Fruit fly (Drosophila melanogaster): ENCODE measurements around the gene Srlp.
A peak's percentile ranks its signal among the peaks of the same experiment; 100 is the strongest.

Srlp gene

DNA sequence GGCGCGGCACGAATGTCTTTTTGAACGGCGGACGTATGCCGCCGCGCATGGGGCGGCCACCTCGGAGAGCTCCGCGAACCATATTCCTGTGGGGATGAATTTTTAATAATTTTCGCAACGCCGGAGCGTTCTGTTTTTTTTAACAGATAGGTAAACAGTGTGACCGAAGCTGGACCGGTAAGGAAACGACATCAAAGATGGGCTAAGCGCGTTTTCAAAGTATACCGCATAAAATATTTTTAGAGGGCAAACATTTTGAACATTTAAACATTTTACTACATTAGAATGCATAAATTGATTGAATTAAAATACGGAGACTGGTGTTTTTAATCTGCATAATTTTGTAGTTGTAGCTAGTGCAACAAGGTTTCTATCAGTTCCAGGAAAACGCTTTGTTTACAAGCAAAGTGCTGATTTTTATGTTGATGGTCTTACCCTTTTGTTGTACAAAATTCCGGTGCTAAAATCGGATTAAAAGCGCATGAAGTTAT lies 4.7 kb upstream of the Srlp start, which contains the start of the genes CG5641 and CG5245 (continued):
- TF ChIP-seq lov (optimal IDR thresholded peaks at IDR 0.05): no peak
- no peak for TF ChIP-seq lov (GFP tag; IDR thresholded peaks at IDR 0.05)
- TF ChIP-seq CG31388 (GFP tag; optimal IDR thresholded peaks at IDR 0.05): no peak
- no peak for TF ChIP-seq CG4404 (GFP tag; IDR thresholded peaks at IDR 0.05)
- TF ChIP-seq CG30020 (tag; optimal IDR thresholded peaks at IDR 0.05): peak; percentile 15
- TF ChIP-seq trem (tag; optimal IDR thresholded peaks at IDR 0.05): peak; percentile 51
- TF ChIP-seq CG14860 (GFP tag; IDR thresholded peaks at IDR 0.05; ENCODE audit: partially characterized antibody): no peak
- no peak for TF ChIP-seq zfh2 (GFP tag; optimal IDR thresholded peaks at IDR 0.05)
- peak; percentile 34 for TF ChIP-seq Sin3A (optimal IDR thresholded peaks at IDR 0.05)
- no peak for TF ChIP-seq usp (GFP tag; optimal IDR thresholded peaks at IDR 0.05)
- no peak for TF ChIP-seq cad (GFP tag; optimal IDR thresholded peaks at IDR 0.05)
- TF ChIP-seq Med (GFP tag): no peak
- TF ChIP-seq Ravus (GFP tag; IDR thresholded peaks at IDR 0.05): no peak
- no peak for TF ChIP-seq Hr51 (GFP tag; optimal IDR thresholded peaks at IDR 0.05)
- peak; percentile 22 for TF ChIP-seq CG12659 (GFP tag; optimal IDR thresholded peaks at IDR 0.05)
- peak; percentile 64 for TF ChIP-seq E2f2 (GFP tag; IDR thresholded peaks at IDR 0.05)
- TF ChIP-seq Chrac-16 (GFP tag; optimal IDR thresholded peaks at IDR 0.05): no peak
- no peak for TF ChIP-seq GATAe (GFP tag; conservative IDR thresholded peaks at IDR 0.05)
- TF ChIP-seq CG2129 (GFP tag; IDR thresholded peaks at IDR 0.05; ENCODE audit: partially characterized antibody): no peak
- TF ChIP-seq org-1 (GFP tag; optimal IDR thresholded peaks at IDR 0.05): no peak
- TF ChIP-seq CG1529 (GFP tag; optimal IDR thresholded peaks at IDR 0.05): no peak
- no peak for TF ChIP-seq ap (GFP tag; IDR thresholded peaks at IDR 0.05)
- peak; percentile 51 for TF ChIP-seq CG4617 (GFP tag; optimal IDR thresholded peaks at IDR 0.05; ENCODE audit: borderline replicate concordance)
- no peak for TF ChIP-seq Nf-YB (GFP tag; optimal IDR thresholded peaks at IDR 0.05)
- no peak for TF ChIP-seq gce (GFP tag; IDR thresholded peaks at IDR 0.05)
- no peak for TF ChIP-seq nau (GFP tag; optimal IDR thresholded peaks at IDR 0.05)
- no peak for TF ChIP-seq ara (GFP tag; IDR thresholded peaks at IDR 0.05)
- no peak for TF ChIP-seq CG6689 (GFP tag; IDR thresholded peaks at IDR 0.05)
- TF ChIP-seq CG14710 (tag; optimal IDR thresholded peaks at IDR 0.05): peak; percentile 27
- no peak for TF ChIP-seq CG18619 (GFP tag; optimal IDR thresholded peaks at IDR 0.05)
- no peak for TF ChIP-seq ato (GFP tag; IDR thresholded peaks at IDR 0.05; ENCODE audit: partially characterized antibody)
- TF ChIP-seq HLHmδ (GFP tag; optimal IDR thresholded peaks at IDR 0.05): no peak
- no peak for TF ChIP-seq NFAT (GFP tag; IDR thresholded peaks at IDR 0.05)
- TF ChIP-seq CG6854 (GFP tag; optimal IDR thresholded peaks at IDR 0.05): no peak
- no peak for TF ChIP-seq CG12391 (tag; optimal IDR thresholded peaks at IDR 0.05)
- TF ChIP-seq Nf-YC (tag; optimal IDR thresholded peaks at IDR 0.05): no peak
- TF ChIP-seq CG14667 (GFP tag; IDR thresholded peaks at IDR 0.05): no peak
- TF ChIP-seq hkb (optimal IDR thresholded peaks at IDR 0.05): peak; percentile 26
- no peak for TF ChIP-seq hkb (GFP tag; IDR thresholded peaks at IDR 0.05)
- TF ChIP-seq BEAF-32 (GFP tag; optimal IDR thresholded peaks at IDR 0.05): peak; percentile 30
- peak; percentile 58 for TF ChIP-seq nerfin-1 (tag; optimal IDR thresholded peaks at IDR 0.05)
- TF ChIP-seq CG11695 (GFP tag; IDR thresholded peaks at IDR 0.05): no peak
- no peak for TF ChIP-seq CG12299 (tag; optimal IDR thresholded peaks at IDR 0.05)
- TF ChIP-seq fd64A (GFP tag; optimal IDR thresholded peaks at IDR 0.05): no peak
- TF ChIP-seq CG13624 (GFP tag; optimal IDR thresholded peaks at IDR 0.05): no peak
- TF ChIP-seq CG8924 (tag; optimal IDR thresholded peaks at IDR 0.05): no peak
- peak in 1 of 3 experiments; percentile 5 for TF ChIP-seq Stat92E (GFP tag; optimal IDR thresholded peaks at IDR 0.05)
- no peak for TF ChIP-seq hth (optimal IDR thresholded peaks at IDR 0.05)
- TF ChIP-seq Myb (GFP tag; optimal IDR thresholded peaks at IDR 0.05): peak; percentile 31
- no peak for TF ChIP-seq rib (GFP tag; IDR thresholded peaks at IDR 0.05)
- no peak for TF ChIP-seq zen2 (GFP tag; IDR thresholded peaks at IDR 0.05; ENCODE audit: partially characterized antibody)
- no peak for TF ChIP-seq Antp (GFP tag; optimal IDR thresholded peaks at IDR 0.05)
